Worm (Caenorhabditis elegans) whole organism, dauer: Measurements from ENCODE around the gene Y57G11C.499.
"Not testable (repeated sequence)": the region's sequence is repeated elsewhere in the genome, so short reads cannot be mapped to it uniquely, and the experiment has no call there.

Source experiments
- unc-62 ChIP-seq: sonication (generic microtip); optimal IDR thresholded peaks from 2 replicates; lab custom pipeline; 2017; ENCODE audit warnings: missing biosample characterization, missing genetic modification reagents, missing genetic modification characterization

The Y57G11C.499 gene

DNA sequence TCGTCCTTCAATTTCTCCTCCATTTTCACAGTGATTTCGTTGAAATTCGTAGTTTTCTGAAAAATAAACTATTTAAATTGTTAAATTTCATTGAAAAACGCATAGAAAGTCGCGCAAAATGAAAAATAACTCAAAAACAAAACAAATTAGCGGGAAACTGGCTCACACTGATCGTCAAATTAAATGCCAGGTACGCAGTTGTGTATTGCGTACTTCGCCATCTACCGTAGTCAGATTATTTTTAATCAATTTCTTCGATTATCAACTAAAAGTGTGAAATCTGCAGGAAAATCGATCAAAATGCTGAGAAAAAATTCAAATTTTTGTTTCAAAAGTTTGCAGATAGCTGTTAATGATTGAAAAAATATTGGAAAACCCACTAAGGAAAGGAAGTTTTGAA lies at the start of gene Y57G11C.499:
Y57G11C.499 (minus strand) TSS at position 23 of the 400 bp plus-strand sequence.
- TF ChIP-seq unc-62 (GFP tag; lab: Kevin White, UChicago) = no peak

ce11 chrIV:14802316-14802715 lies 47.6 kb upstream of the Y57G11C.499 start, which contains the start of gene Y57G11C.1142:
Gene Y57G11C.1142 (plus strand): TSS chrIV:14802616.
- no peak for TF ChIP-seq unc-62 (GFP tag; lab: Kevin White, UChicago)

ce11 chrIV:14800931-14801330 lies 46.2 kb upstream of the Y57G11C.499 start:
- TF ChIP-seq unc-62 (GFP tag; lab: Kevin White, UChicago) = no peak

- TF ChIP-seq unc-62 (GFP tag; lab: Kevin White, UChicago) = no peak
Observed at ce11 chrIV:14799186-14799585, 44.5 kb upstream of the Y57G11C.499 start, which contains the start of gene Y57G11C.14. Gene Y57G11C.14 (plus strand): TSS chrIV:14799311.

- no peak for TF ChIP-seq unc-62 (GFP tag; lab: Kevin White, UChicago)
Observed at ce11 chrIV:14797849-14798248, 43.1 kb upstream of the Y57G11C.499 start, which contains the start of gene arl-8. Gene arl-8 (plus strand): TSS chrIV:14798149.

ce11 chrIV:14797354-14797753 lies 42.6 kb upstream of the Y57G11C.499 start, which contains the start of the genes Y57G11C.1147 and nuo-3:
Gene Y57G11C.1147 (minus strand): TSS chrIV:14797514.
Gene nuo-3 (minus strand): TSS chrIV:14797544.
- TF ChIP-seq unc-62 (GFP tag; lab: Kevin White, UChicago) = no peak

DNA sequence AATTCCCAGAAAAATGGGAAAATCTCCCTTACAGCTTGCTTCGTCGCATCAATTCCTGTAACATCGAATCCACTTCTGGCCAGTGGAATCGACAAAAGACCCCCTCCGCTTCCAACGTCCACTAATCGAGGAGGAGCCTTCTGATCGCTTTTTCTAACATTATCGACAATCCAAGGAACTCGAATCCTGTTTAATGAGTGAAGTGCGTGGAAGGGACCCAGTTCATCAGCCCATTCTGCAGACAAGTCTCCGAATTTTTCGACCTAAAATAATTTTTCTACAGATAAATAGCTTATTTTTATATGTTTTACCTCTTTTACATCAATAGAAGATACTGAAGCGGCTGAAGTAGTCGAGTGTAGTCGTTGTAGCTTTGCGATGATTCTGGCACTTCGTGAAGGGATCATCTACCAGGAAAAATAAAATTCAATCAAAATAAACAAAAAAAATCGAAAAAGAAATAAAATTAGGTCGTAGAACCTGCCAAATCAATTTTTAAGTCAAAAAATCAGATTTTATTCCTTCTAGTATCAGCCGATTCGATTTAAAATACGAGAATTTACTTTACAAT lies 41.3 kb upstream of the Y57G11C.499 start, which contains the start of gene coq-3:
coq-3 (minus strand) TSS at position 407 of the 571 bp plus-strand sequence.
- no peak for TF ChIP-seq unc-62 (GFP tag; lab: Kevin White, UChicago)

DNA sequence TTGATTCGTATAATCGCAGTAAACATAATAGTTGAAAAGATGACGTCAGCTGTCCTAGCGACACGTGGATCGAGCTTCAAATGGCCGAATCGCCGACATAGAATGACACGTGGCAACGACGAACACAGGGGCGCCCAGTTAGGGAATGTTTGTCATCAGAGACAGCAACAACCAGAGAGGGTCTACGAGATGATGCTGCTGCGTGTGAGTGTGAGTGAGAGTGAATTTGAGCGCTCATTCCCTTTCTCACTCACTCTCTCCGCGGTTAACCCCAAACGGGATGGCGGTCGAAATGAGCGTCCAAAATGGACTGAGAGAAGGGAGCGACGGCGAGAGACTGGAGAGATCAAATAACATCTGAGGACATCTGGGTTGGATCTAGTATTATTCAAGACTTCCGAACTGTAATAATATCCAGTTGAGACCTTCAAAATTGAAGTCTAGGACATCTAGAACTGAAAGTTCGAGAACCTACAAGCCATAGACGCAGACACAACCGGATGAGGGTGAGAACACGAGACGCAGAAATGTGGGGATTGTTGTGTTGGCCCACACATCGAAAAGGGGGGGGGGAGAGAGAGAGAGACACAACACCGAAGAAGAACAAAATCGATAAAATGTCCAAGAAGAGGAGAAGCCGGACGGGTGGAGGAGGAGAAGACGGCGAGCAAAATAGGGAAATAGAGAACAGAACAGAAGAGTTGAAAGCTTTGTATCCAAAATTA lies 39.3 kb upstream of the Y57G11C.499 start:
- TF ChIP-seq unc-62 (GFP tag; lab: Kevin White, UChicago) = no peak

- TF ChIP-seq unc-62 (GFP tag; lab: Kevin White, UChicago) = no peak
Observed at ce11 chrIV:14792602-14793232, 38.0 kb upstream of the Y57G11C.499 start, which contains the start of gene gdi-1. Gene gdi-1 (minus strand): TSS chrIV:14792887.

- TF ChIP-seq unc-62 (GFP tag; lab: Kevin White, UChicago) = no peak
Observed at ce11 chrIV:14790579-14790978, 35.8 kb upstream of the Y57G11C.499 start.

DNA sequence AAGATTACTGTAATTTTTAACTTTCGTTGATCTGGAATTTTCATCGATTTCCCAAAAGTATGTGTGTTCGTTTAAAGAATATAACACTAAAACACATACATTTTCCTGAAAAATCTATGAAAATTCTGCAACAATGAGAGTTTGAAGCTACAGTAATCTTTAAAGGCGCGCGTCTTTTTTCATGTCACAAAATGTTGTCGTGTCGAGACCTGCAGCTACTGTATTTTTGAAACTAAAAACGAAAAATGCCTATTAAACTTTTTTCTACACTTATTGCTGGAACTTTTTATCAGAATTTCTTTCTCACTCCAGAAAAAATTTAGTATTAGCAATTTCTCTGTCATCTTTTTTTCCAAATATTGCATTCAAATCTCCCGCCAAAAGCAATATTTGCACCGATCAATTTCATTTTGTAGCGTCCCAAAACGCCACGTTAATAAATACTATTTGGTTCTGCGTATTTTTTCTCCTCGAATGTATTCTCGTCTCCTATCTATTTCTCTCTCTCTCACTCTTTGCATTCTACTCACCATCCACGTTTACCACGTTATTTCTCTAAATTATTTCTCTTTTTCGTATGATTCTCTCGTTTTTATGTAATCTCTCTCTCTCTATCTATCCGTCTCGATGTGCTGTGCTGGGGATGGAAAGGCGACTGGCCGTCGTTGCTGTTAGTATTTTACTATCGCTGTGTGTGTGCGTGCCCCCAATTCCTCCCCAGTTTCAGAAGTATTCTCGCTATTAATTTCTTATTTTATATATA lies 31.8 kb upstream of the Y57G11C.499 start, which contains the start of gene melo-1:
melo-1 (plus strand) TSS at position 658 of the 763 bp plus-strand sequence.
- no peak for TF ChIP-seq unc-62 (GFP tag; lab: Kevin White, UChicago)

- no peak for TF ChIP-seq unc-62 (GFP tag; lab: Kevin White, UChicago)
Observed at ce11 chrIV:14784481-14784880, 29.7 kb upstream of the Y57G11C.499 start, which contains the start of gene nlp-56. Gene nlp-56 (minus strand): TSS chrIV:14784737.

DNA sequence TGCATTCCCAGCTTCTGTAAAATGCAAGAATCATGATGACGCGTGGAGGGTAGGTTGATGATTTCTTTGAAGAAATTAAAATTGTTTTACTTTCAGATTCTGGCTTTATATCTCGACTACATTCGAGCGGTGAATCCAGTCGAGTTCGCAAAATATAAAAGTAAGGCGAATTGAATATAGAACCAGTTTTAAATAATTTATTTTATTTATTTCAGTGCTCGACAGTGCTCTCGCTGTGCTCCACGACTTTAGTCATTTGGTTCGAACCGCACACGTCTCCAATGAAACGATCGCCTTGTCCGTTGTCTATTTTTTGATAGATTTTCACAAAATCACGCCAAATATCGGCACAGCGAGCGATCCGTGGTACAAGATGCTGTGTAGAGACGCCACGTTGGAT lies 27.5 kb upstream of the Y57G11C.499 start, which contains the start of gene Y57G11C.1130:
Y57G11C.1130 (plus strand) TSS at position 301 of the 400 bp plus-strand sequence.
- TF ChIP-seq unc-62 (GFP tag; lab: Kevin White, UChicago) = no peak

DNA sequence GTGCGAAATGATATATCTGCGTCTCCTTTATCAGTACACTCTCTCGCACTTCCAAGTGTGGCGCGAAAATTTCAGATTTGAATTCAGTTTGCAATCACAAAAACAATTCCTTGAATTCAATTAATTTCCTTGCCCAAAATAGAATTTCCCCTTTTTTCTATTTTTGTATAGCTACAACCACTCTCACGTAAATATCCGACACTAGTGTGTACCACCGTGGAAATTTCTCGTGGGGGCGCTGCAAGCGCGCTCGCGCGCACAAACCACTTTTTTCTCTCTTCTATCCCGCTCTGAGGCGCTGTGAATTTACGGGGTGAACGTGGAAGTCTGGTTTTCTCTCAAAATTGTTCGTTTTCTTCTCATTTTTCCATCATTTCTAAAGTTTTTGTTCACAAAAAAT lies 26.8 kb upstream of the Y57G11C.499 start, which contains the start of gene Y57G11C.8:
Y57G11C.8 (plus strand) TSS at position 301 of the 400 bp plus-strand sequence.
- TF ChIP-seq unc-62 (GFP tag; lab: Kevin White, UChicago) = no peak

- TF ChIP-seq unc-62 (GFP tag; lab: Kevin White, UChicago) = not testable (repeated sequence)
Observed at ce11 chrIV:14774454-14774853, 19.7 kb upstream of the Y57G11C.499 start, which contains the start of gene Y57G11C.51. Gene Y57G11C.51 (minus strand): TSS chrIV:14774554.
